Fruit fly (Drosophila melanogaster) whole organism, prepupa: ENCODE results near the gene CG14624.

Source experiments
- Blimp-1 ChIP-seq: fragments of 200-800 bp; sonication (Bioruptor generic); optimal IDR thresholded peaks from 3 replicates; lab custom pipeline; 2017; ENCODE audit warnings: missing biosample characterization, missing genetic modification characterization, mild to moderate bottlenecking, moderate library complexity, missing genetic modification reagents
- CG10631 ChIP-seq: fragments of 200-800 bp; sonication (Bioruptor generic); optimal IDR thresholded peaks from 2 replicates; lab custom pipeline; 2016; ENCODE audit warnings: missing biosample characterization, missing genetic modification characterization
- CG10669 ChIP-seq: fragments of 200-800 bp; sonication (Bioruptor generic); optimal IDR thresholded peaks from 3 replicates; lab custom pipeline; 2018; ENCODE audit warnings: missing biosample characterization, mild to moderate bottlenecking, missing genetic modification characterization, moderate library complexity
- CG15336 ChIP-seq: fragments of 200-800 bp; sonication (Bioruptor generic); IDR thresholded peaks from 2 replicates; pipeline ENCODE4 v1.3.6; 2022; ENCODE audit warnings: missing biosample characterization, missing genetic modification characterization
- CG16779 ChIP-seq: fragments of 200-800 bp; sonication (Bioruptor generic); optimal IDR thresholded peaks from 3 replicates; lab custom pipeline; 2017; ENCODE audit warnings: missing biosample characterization, mild to moderate bottlenecking, missing genetic modification characterization
- CG32006 ChIP-seq: fragments of 200-800 bp; sonication (Bioruptor generic); optimal IDR thresholded peaks from 3 replicates; lab custom pipeline; 2017; ENCODE audit warnings: missing biosample characterization, mild to moderate bottlenecking, missing genetic modification characterization
- CG3919 ChIP-seq: fragments of 200-800 bp; sonication (Bioruptor generic); optimal IDR thresholded peaks from 3 replicates; lab custom pipeline; 2016; ENCODE audit warnings: missing biosample characterization, missing genetic modification characterization
- CG4318 ChIP-seq: fragments of 200-800 bp; sonication (Bioruptor generic); optimal IDR thresholded peaks from 3 replicates; lab custom pipeline; 2017; ENCODE audit warnings: missing biosample characterization, mild to moderate bottlenecking, missing genetic modification characterization
- CG6276 ChIP-seq: fragments of 200-800 bp; sonication (Bioruptor generic); optimal IDR thresholded peaks from 2 replicates; lab custom pipeline; 2017; ENCODE audit warnings: missing biosample characterization, mild to moderate bottlenecking, missing genetic modification characterization
- CG8119 ChIP-seq: fragments of 200-800 bp; sonication (Bioruptor generic); IDR thresholded peaks from 3 replicates; pipeline ENCODE4 v1.3.6; 2022; ENCODE audit warnings: missing biosample characterization, missing genetic modification characterization
- CG8319 ChIP-seq: fragments of 200-800 bp; sonication (Bioruptor generic); optimal IDR thresholded peaks from 3 replicates; lab custom pipeline; 2016; ENCODE audit warnings: missing biosample characterization, missing genetic modification characterization
- CG9139 ChIP-seq: fragments of 200-800 bp; sonication (Bioruptor generic); optimal IDR thresholded peaks from 3 replicates; lab custom pipeline; 2017; ENCODE audit warnings: missing biosample characterization, mild to moderate bottlenecking, missing genetic modification characterization
- Eip78C ChIP-seq: fragments of 200-800 bp; sonication (Bioruptor generic); peaks from one replicate; lab custom pipeline; 2016; ENCODE audit warnings: missing biosample characterization, missing genetic modification characterization
- Ets96B ChIP-seq: fragments of 200-800 bp; optimal IDR thresholded peaks from 2 replicates; lab custom pipeline; 2019; ENCODE audit warnings: missing biosample characterization, mild to moderate bottlenecking, missing genetic modification characterization, moderate library complexity
- Gug ChIP-seq: fragments of 200-800 bp; sonication (Bioruptor generic); IDR thresholded peaks from 2 replicates; pipeline ENCODE4 v1.3.6; 2022; ENCODE audit warnings: missing biosample characterization, missing genetic modification characterization
- Hr4 ChIP-seq: fragments of 200-800 bp; sonication (Bioruptor generic); optimal IDR thresholded peaks from 3 replicates; lab custom pipeline; 2016; ENCODE audit warnings: missing biosample characterization, missing genetic modification characterization
- Met ChIP-seq: fragments of 200-800 bp; sonication (Bioruptor generic); optimal IDR thresholded peaks from 3 replicates; lab custom pipeline; 2016; ENCODE audit warnings: missing biosample characterization, missing genetic modification characterization
- Smox ChIP-seq: fragments of 200-800 bp; sonication (Bioruptor generic); optimal IDR thresholded peaks from 3 replicates; lab custom pipeline; 2016; ENCODE audit warnings: missing biosample characterization, missing genetic modification characterization
- Sox102F ChIP-seq: fragments of 200-800 bp; sonication (Bioruptor generic); optimal IDR thresholded peaks from 2 replicates; lab custom pipeline; 2016; ENCODE audit warnings: missing biosample characterization, mild to moderate bottlenecking, missing genetic modification characterization
- Sox14 ChIP-seq: fragments of 200-800 bp; sonication (Bioruptor generic); optimal IDR thresholded peaks from 3 replicates; lab custom pipeline; 2016; ENCODE audit warnings: missing biosample characterization, missing genetic modification characterization
- Sox15 ChIP-seq: fragments of 200-800 bp; sonication (Bioruptor generic); optimal IDR thresholded peaks from 3 replicates; lab custom pipeline; 2016; ENCODE audit warnings: missing biosample characterization, missing genetic modification characterization
- cyc ChIP-seq: fragments of 200-800 bp; sonication (Bioruptor generic); optimal IDR thresholded peaks from 3 replicates; lab custom pipeline; 2016; ENCODE audit warnings: missing biosample characterization, missing genetic modification characterization
- eg ChIP-seq: fragments of 200-800 bp; sonication (Bioruptor generic); IDR thresholded peaks from 3 replicates; pipeline ENCODE4 v1.3.6; 2022; ENCODE audit warnings: missing biosample characterization, missing genetic modification characterization
- esn ChIP-seq: fragments of 200-800 bp; sonication (Bioruptor generic); optimal IDR thresholded peaks from 2 replicates; lab custom pipeline; 2016; ENCODE audit warnings: missing biosample characterization, mild to moderate bottlenecking, missing genetic modification characterization, moderate library complexity
- fd59A ChIP-seq: fragments of 200-800 bp; sonication (Bioruptor generic); optimal IDR thresholded peaks from 2 replicates; lab custom pipeline; 2017; ENCODE audit warnings: missing biosample characterization, mild to moderate bottlenecking, missing genetic modification characterization, missing genetic modification reagents
- lz ChIP-seq: fragments of 200-800 bp; sonication (Bioruptor generic); optimal IDR thresholded peaks from 3 replicates; lab custom pipeline; 2016; ENCODE audit warnings: missing biosample characterization, missing genetic modification characterization
- pdm3 ChIP-seq: fragments of 200-800 bp; sonication (Bioruptor generic); optimal IDR thresholded peaks from 3 replicates; lab custom pipeline; 2016; ENCODE audit warnings: missing biosample characterization, missing genetic modification characterization
- salr ChIP-seq, 2 experiments: fragments of 200-800 bp; sonication (Bioruptor generic); optimal IDR thresholded peaks; 3 replicates each; lab custom pipeline; 2016 to 2018; ENCODE audit warnings: missing biosample characterization in 2 of 2, missing genetic modification characterization in 2 of 2, mild to moderate bottlenecking in 1 of 2
- spab ChIP-seq: fragments of 200-800 bp; sonication (Bioruptor generic); optimal IDR thresholded peaks from 2 replicates; lab custom pipeline; 2017; ENCODE audit warnings: missing biosample characterization, mild to moderate bottlenecking, missing genetic modification characterization, missing genetic modification reagents
- svp ChIP-seq: fragments of 200-800 bp; sonication (Bioruptor generic); peaks from one replicate; lab custom pipeline; 2016; ENCODE audit warnings: missing biosample characterization, missing genetic modification characterization
- topi ChIP-seq: fragments of 200-800 bp; sonication (Bioruptor generic); optimal IDR thresholded peaks from 3 replicates; lab custom pipeline; 2016; ENCODE audit warnings: missing biosample characterization, missing genetic modification characterization
- vri ChIP-seq: fragments of 200-800 bp; sonication (Bioruptor generic); optimal IDR thresholded peaks from 3 replicates; lab custom pipeline; 2016; ENCODE audit warnings: missing biosample characterization, mild to moderate bottlenecking, missing genetic modification characterization

The CG14624 gene

dm6 chrX:1199246-1199645, 7.3 kb upstream of the CG14624 start, which contains the start of gene CG14625:
CG14625 (plus strand) TSS chrX:1199546.
- no peak for TF ChIP-seq eg (GFP tag; lab: Robert Waterston, UW)
- TF ChIP-seq Ets96B (tag; lab: Kevin White, UChicago) = no peak
- no peak for TF ChIP-seq lz (GFP tag; lab: Kevin White, UChicago)
- TF ChIP-seq Gug = no peak
- no peak for TF ChIP-seq CG16779 (tag; lab: Kevin White, UChicago)
- TF ChIP-seq Sox15 (GFP tag; lab: Kevin White, UChicago) = no peak
- no peak for TF ChIP-seq CG15336
- TF ChIP-seq salr (GFP tag; optimal IDR thresholded peaks at IDR 0.05; lab: Kevin White, UChicago) = no peak
- no peak for TF ChIP-seq CG8119 (GFP tag; lab: Robert Waterston, UW)
- TF ChIP-seq Smox = no peak
- TF ChIP-seq CG8319 (GFP tag; lab: Kevin White, UChicago) = no peak
- no peak for TF ChIP-seq vri (GFP tag; lab: Kevin White, UChicago)

DNA sequence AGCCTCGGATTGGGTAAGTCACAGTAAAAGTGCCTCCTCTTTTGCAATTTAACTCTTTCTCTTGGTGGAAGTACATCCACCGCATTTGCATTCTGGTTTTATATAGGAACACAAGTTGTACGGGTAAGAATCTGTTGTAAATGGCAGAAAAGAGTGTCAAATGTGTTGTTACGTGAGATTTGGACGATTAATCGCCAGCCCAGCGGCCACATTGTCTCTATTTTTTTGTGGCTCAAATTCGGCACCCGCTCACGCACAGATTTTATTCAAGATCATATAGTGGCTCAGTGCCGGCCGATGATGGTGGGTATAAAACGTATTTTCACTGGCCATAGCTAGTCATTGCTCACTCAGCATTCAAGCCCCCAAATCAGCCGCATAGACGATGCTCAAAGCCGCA, 3.1 kb upstream of the CG14624 start, which contains the start of gene CG11381:
Gene CG11381, plus strand, starts transcription at position 301 of the 400 bp plus-strand sequence.
- no peak for TF ChIP-seq svp

- TF ChIP-seq CG9139 (GFP tag; lab: Kevin White, UChicago) = no peak
- TF ChIP-seq CG8119 (GFP tag; lab: Robert Waterston, UW) = no peak
- TF ChIP-seq CG10631 = peak; percentile 26
- peak; percentile 28 for TF ChIP-seq topi (GFP tag; lab: Kevin White, UChicago)
- peak; percentile 7 for TF ChIP-seq cyc (GFP tag; lab: Kevin White, UChicago)
- TF ChIP-seq esn = peak; percentile 39
- TF ChIP-seq Hr4 (GFP tag; lab: Kevin White, UChicago) = peak; percentile 37
- TF ChIP-seq Gug = no peak
- peak; percentile 88 for TF ChIP-seq Blimp-1 (GFP tag; lab: Kevin White, UChicago)
- TF ChIP-seq pdm3 = peak; percentile 24
- peak; percentile 28 for TF ChIP-seq Smox
- TF ChIP-seq Sox14 (GFP tag; lab: Kevin White, UChicago) = peak; percentile 12
- no peak for TF ChIP-seq Sox15 (GFP tag; lab: Kevin White, UChicago)
- TF ChIP-seq CG32006 (GFP tag; lab: Kevin White, UChicago) = peak; percentile 28
- TF ChIP-seq Met = peak; percentile 39
- TF ChIP-seq Sox102F (GFP tag; lab: Kevin White, UChicago) = peak; percentile 14
- peak; percentile 52 for TF ChIP-seq svp
- peak; percentile 20 for TF ChIP-seq CG3919
- TF ChIP-seq Eip78C = peak; percentile 14
- TF ChIP-seq CG4318 (GFP tag; lab: Kevin White, UChicago) = no peak
- 0 out of 2 replicates have a peak, but pooled peaks have one; percentile 27 for TF ChIP-seq CG15336
- TF ChIP-seq CG8319 (GFP tag; lab: Kevin White, UChicago) = no peak
These were observed 2.9 kb downstream of the CG14624 start, which contains the start of gene CG11382 for dm6 chrX:1209251-1210020. CG11382 (plus strand) TSS chrX:1209970.

DNA sequence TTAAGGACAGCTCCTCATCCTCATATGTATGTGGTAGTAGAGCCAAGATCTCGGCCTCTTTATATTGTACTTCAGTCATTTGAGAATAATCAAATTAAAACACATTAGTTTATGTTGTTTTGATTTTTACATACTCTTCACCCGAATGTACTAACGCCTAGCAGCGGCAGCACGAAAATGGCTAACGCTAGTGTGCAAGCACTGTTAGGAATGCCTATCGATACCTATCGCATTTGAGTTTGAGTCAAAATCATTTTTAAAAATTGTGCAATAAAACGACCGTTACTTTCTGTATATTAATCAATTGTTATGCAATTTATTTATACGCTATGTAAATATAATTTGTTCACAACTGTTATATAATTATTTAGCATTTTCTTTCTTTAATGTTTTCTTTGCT, 8.5 kb downstream of the CG14624 start, which contains the start of gene CG11398:
Gene CG11398, minus strand, starts transcription at position 157 of the 400 bp plus-strand sequence.
- TF ChIP-seq CG15336 = no peak
- TF ChIP-seq CG10669 = no peak
- peak; percentile 14 for TF ChIP-seq Sox14 (GFP tag; lab: Kevin White, UChicago)
- TF ChIP-seq spab = no peak
- peak; percentile 30 for TF ChIP-seq Eip78C
- TF ChIP-seq topi (GFP tag; lab: Kevin White, UChicago) = peak; percentile 7

DNA sequence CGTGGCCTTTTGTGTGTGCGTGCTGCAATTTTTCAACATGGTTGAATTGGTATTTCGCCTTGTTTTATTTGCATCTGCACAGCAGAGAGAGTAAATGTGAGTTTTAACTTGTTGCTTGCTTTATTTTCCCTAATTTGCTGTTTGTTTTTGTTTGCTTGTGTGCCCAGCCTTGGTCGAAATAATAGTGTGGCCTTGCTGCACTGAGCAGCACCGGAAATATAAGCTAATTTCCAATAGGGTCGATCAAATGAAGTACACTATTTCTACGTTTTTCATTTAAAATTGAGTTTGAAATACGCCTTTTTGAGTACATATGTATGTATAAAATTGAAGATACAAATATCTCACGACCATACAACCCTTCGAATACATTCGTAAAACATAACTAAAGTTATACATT, 10.1 kb downstream of the CG14624 start:
- TF ChIP-seq CG6276 (GFP tag; lab: Kevin White, UChicago) = no peak
- TF ChIP-seq cyc (GFP tag; lab: Kevin White, UChicago) = no peak
- TF ChIP-seq fd59A (GFP tag; lab: Kevin White, UChicago) = no peak
- peak; percentile 54; the same call in 2 of the 3 replicates for TF ChIP-seq eg (GFP tag; lab: Robert Waterston, UW)
